Worm (Caenorhabditis elegans): ENCODE data around the gene srg-4.

The srg-4 gene

ce11 chrIII:6216833-6217466 is 44.9 kb downstream of the srg-4 start, which contains the start of gene hot-4 (continued):
- TF ChIP-seq cebp-1 (GFP tag; IDR thresholded peaks at IDR 0.05) = no peak
- no peak for TF ChIP-seq cebp-1 (tag; optimal IDR thresholded peaks at IDR 0.05)
- no peak for TF ChIP-seq Y79H2A.3 (GFP tag; conservative IDR thresholded peaks at IDR 0.05)

ce11 chrIII:6215943-6216342 is 45.9 kb downstream of the srg-4 start:
- no peak for TF ChIP-seq snpc-1.1 (tag; optimal IDR thresholded peaks at IDR 0.05; ENCODE audit: insufficient read depth)
- TF ChIP-seq madf-8 (GFP tag; conservative IDR thresholded peaks at IDR 0.05) = no peak
- TF ChIP-seq F33H1.4 (GFP tag; IDR thresholded peaks at IDR 0.05) = no peak

- no peak for TF ChIP-seq atf-7 (tag; optimal IDR thresholded peaks at IDR 0.05)
- no peak for TF ChIP-seq T26A5.8 (tag; optimal IDR thresholded peaks at IDR 0.05)
- TF ChIP-seq tbp1 (GFP tag; optimal IDR thresholded peaks at IDR 0.05) = no peak
- TF ChIP-seq ztf-26 (tag; optimal IDR thresholded peaks at IDR 0.05) = no peak
- no peak for TF ChIP-seq hmg-1.2 (GFP tag; IDR thresholded peaks at IDR 0.05)
- no peak for TF ChIP-seq ztf-22 (GFP tag; optimal IDR thresholded peaks at IDR 0.05)
- TF ChIP-seq snpc-1.3 (tag; optimal IDR thresholded peaks at IDR 0.05; ENCODE audit: insufficient read depth) = no peak
- TF ChIP-seq Y67H2A.10 (GFP tag; conservative IDR thresholded peaks at IDR 0.05) = no peak
- no peak for TF ChIP-seq F22D6.2 (tag; optimal IDR thresholded peaks at IDR 0.05)
- no peak for TF ChIP-seq ztf-6 (GFP tag; IDR thresholded peaks at IDR 0.05)
- no peak for TF ChIP-seq aptf-3 (GFP tag; IDR thresholded peaks at IDR 0.05)
- TF ChIP-seq hsf-1 (GFP tag; IDR thresholded peaks at IDR 0.05) = no peak
- TF ChIP-seq gei-17 (GFP tag; optimal IDR thresholded peaks at IDR 0.05) = no peak
- no peak for TF ChIP-seq Y53G8AR.9 (GFP tag; conservative IDR thresholded peaks at IDR 0.05)
- no peak for TF ChIP-seq lin-54 (GFP tag; optimal IDR thresholded peaks at IDR 0.05)
- TF ChIP-seq sdz-38 (tag; optimal IDR thresholded peaks at IDR 0.05) = no peak
- no peak for TF ChIP-seq ceh-91 (GFP tag; IDR thresholded peaks at IDR 0.05)
- no peak for TF ChIP-seq lin-26 (GFP tag; IDR thresholded peaks at IDR 0.05)
Measured at ce11 chrIII:6215476-6215875, 46.4 kb downstream of the srg-4 start, which contains the start of gene C23G10.11. C23G10.11 (minus strand) TSS chrIII:6215576.

- no peak for TF ChIP-seq hlh-12 (tag; optimal IDR thresholded peaks at IDR 0.05)
- no peak for TF ChIP-seq madf-6 (GFP tag; IDR thresholded peaks at IDR 0.05)
- TF ChIP-seq nhr-120 (GFP tag; IDR thresholded peaks at IDR 0.05) = no peak
- TF ChIP-seq let-526 (GFP tag; IDR thresholded peaks at IDR 0.05) = no peak
- TF ChIP-seq dox-1 (GFP tag; IDR thresholded peaks at IDR 0.05) = no peak
- TF ChIP-seq B0019.2 (GFP tag; conservative IDR thresholded peaks at IDR 0.05) = no peak
- TF ChIP-seq snpc-4 (GFP tag; optimal IDR thresholded peaks at IDR 0.05) = no peak
- no peak for TF ChIP-seq snpc-4 (tag; optimal IDR thresholded peaks at IDR 0.05)
- no peak for TF ChIP-seq nfya-1 (tag; optimal IDR thresholded peaks at IDR 0.05; ENCODE audit: borderline replicate concordance, insufficient read depth)
- TF ChIP-seq lsl-1 (GFP tag; optimal IDR thresholded peaks at IDR 0.05) = no peak
- no peak for TF ChIP-seq madf-3 (GFP tag; IDR thresholded peaks at IDR 0.05)
- TF ChIP-seq ccch-3 (GFP tag; optimal IDR thresholded peaks at IDR 0.05) = no peak
- TF ChIP-seq Y79H2A.3 (GFP tag; conservative IDR thresholded peaks at IDR 0.05) = no peak
- no peak for TF ChIP-seq C06A6.2 (GFP tag; conservative IDR thresholded peaks at IDR 0.05)
- TF ChIP-seq lin-40 (tag; optimal IDR thresholded peaks at IDR 0.05) = no peak
- TF ChIP-seq sdz-38 (tag; optimal IDR thresholded peaks at IDR 0.05) = no peak
Measured at ce11 chrIII:6213915-6214314, 48.0 kb downstream of the srg-4 start, which contains the start of gene C23G10.10. C23G10.10 (minus strand) TSS chrIII:6214015.

Measured in whole organism, young adult.